Fruit fly (Drosophila melanogaster) whole organism, pupa: Measurements from ENCODE around the gene p23.

Source experiments
- CG17806 ChIP-seq: fragments of 200-800 bp; sonication (Bioruptor generic); optimal IDR thresholded peaks from 2 replicates; lab custom pipeline; 2018; ENCODE audit warnings: missing biosample characterization, mild to moderate bottlenecking, missing genetic modification characterization, moderate library complexity
- CG32121 ChIP-seq: fragments of 200-800 bp; sonication (Bioruptor generic); IDR thresholded peaks from 2 replicates; pipeline ENCODE4 v1.3.6; 2022; ENCODE audit warnings: missing biosample characterization, missing genetic modification characterization
- EcR ChIP-seq: fragments of 200-800 bp; sonication (Bioruptor generic); optimal IDR thresholded peaks from 3 replicates; lab custom pipeline; 2019; ENCODE audit warnings: missing biosample characterization, missing genetic modification characterization, mild to moderate bottlenecking, moderate library complexity, missing genetic modification reagents
- gl ChIP-seq: fragments of 200-800 bp; sonication (Bioruptor generic); optimal IDR thresholded peaks from 2 replicates; lab custom pipeline; 2018; ENCODE audit warnings: missing biosample characterization, mild to moderate bottlenecking, missing genetic modification characterization

DNA sequence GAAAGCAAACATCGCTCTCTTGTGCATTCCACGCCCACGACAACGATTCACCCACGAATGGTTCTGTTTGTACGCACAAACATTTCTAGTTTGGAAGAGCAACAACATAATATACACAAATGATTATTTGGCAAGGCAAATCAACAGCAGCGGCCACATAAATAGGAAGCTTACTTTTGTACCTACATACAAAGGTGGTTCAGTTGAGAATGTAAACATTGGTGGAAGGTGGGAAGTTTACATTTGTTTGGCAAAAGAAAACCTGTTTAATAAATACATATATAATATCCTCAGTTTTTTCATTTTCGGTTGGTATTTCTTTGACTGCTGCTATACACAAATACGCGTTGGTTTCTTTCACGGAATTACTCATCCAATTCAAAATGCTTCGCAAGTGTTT lies 24.8 kb downstream of the p23 start:
- TF ChIP-seq CG32121 (GFP tag; lab: Robert Waterston, UW) (no peak), gl (tag; lab: Kevin White, UChicago) (no peak), EcR (no peak), CG17806 (tag; lab: Kevin White, UChicago) (peak; percentile 38)
